Worm (Caenorhabditis elegans) whole organism, mixed stage, embryonic: Measurements from ENCODE around the gene smoc-1.

Source experiments
- bed-3 ChIP-seq: fragments of 200-800 bp; sonication (Bioruptor generic); optimal IDR thresholded peaks from 3 replicates; lab custom pipeline; 2018; ENCODE audit warnings: mild to moderate bottlenecking, missing genetic modification characterization, moderate library complexity, missing compliant biosample characterization
- ceh-83 ChIP-seq: fragments of 200-800 bp; sonication (Bioruptor generic); optimal IDR thresholded peaks from 2 replicates; lab custom pipeline; 2018; ENCODE audit warnings: mild to moderate bottlenecking, missing genetic modification characterization, missing compliant biosample characterization
- drap-1 ChIP-seq: fragments of 200-800 bp; sonication (Bioruptor generic); optimal IDR thresholded peaks from 3 replicates; lab custom pipeline; 2018; ENCODE audit warnings: mild to moderate bottlenecking, missing genetic modification characterization, missing compliant biosample characterization
- elt-1 ChIP-seq: sonication (generic microtip); optimal IDR thresholded peaks from 2 replicates; lab custom pipeline; 2017; ENCODE audit warnings: missing genetic modification characterization, mild to moderate bottlenecking, missing compliant biosample characterization, antibody characterized with exemption, moderate library complexity, borderline replicate concordance; ENCODE audit not compliant: insufficient read depth
- elt-3 ChIP-seq: fragments of 150-350 bp; optimal IDR thresholded peaks from 2 replicates; lab custom pipeline; 2014; ENCODE audit warnings: missing biosample characterization, missing genetic modification characterization
- lin-13 ChIP-seq: fragments of 150-350 bp; optimal IDR thresholded peaks from 2 replicates; lab custom pipeline; 2014; ENCODE audit warnings: missing biosample characterization, missing genetic modification characterization
- lsy-2 ChIP-seq: fragments of 150-350 bp; optimal IDR thresholded peaks from 2 replicates; lab custom pipeline; 2014; ENCODE audit warnings: missing biosample characterization, missing genetic modification characterization
- mep-1 ChIP-seq: fragments of 150-350 bp; optimal IDR thresholded peaks from 2 replicates; lab custom pipeline; 2017; ENCODE audit warnings: missing biosample characterization, missing genetic modification reagents, missing genetic modification characterization, inconsistent platforms
- nhr-12 ChIP-seq: fragments of 150-350 bp; optimal IDR thresholded peaks from 2 replicates; lab custom pipeline; 2014; ENCODE audit warnings: missing biosample characterization, missing genetic modification characterization
- nhr-237 ChIP-seq: fragments of 150-350 bp; optimal IDR thresholded peaks from 2 replicates; lab custom pipeline; 2014; ENCODE audit warnings: missing biosample characterization, missing genetic modification characterization
- nhr-76 ChIP-seq: sonication (generic microtip); optimal IDR thresholded peaks from 2 replicates; lab custom pipeline; 2017; ENCODE audit warnings: missing biosample characterization, missing genetic modification characterization
- sem-2 ChIP-seq: fragments of 200-800 bp; sonication (Bioruptor generic); optimal IDR thresholded peaks from 2 replicates; lab custom pipeline; 2018; ENCODE audit warnings: mild to moderate bottlenecking, missing genetic modification characterization, missing compliant biosample characterization
- unc-39 ChIP-seq: fragments of 150-350 bp; optimal IDR thresholded peaks from 2 replicates; lab custom pipeline; 2014; ENCODE audit warnings: missing biosample characterization, missing genetic modification characterization
- unc-62 ChIP-seq: fragments of 150-350 bp; optimal IDR thresholded peaks from 2 replicates; lab custom pipeline; 2014; ENCODE audit warnings: missing biosample characterization, missing genetic modification reagents, missing genetic modification characterization

ce11 chrV:11757358-11757757 is at the start of gene smoc-1:
- TF ChIP-seq lsy-2 (tag; lab: Kevin White, UChicago) = no peak
- no peak for TF ChIP-seq elt-1
- TF ChIP-seq lin-13 (tag; lab: Kevin White, UChicago) = no peak
- no peak for TF ChIP-seq mep-1 (tag; lab: Kevin White, UChicago)
- no peak for TF ChIP-seq unc-62 (GFP tag; lab: Kevin White, UChicago)
- TF ChIP-seq nhr-76 (tag; lab: Kevin White, UChicago) = no peak
- no peak for TF ChIP-seq nhr-12 (tag; lab: Kevin White, UChicago)
- TF ChIP-seq drap-1 (GFP tag; lab: Kevin White, UChicago) = no peak
- TF ChIP-seq nhr-237 (tag; lab: Kevin White, UChicago) = no peak
- no peak for TF ChIP-seq sem-2 (GFP tag; lab: Kevin White, UChicago)
- no peak for TF ChIP-seq unc-39 (tag; lab: Kevin White, UChicago)
- TF ChIP-seq bed-3 (GFP tag; lab: Kevin White, UChicago) = no peak
- no peak for TF ChIP-seq elt-3 (tag; lab: Kevin White, UChicago)
- TF ChIP-seq ceh-83 (GFP tag; lab: Kevin White, UChicago) = no peak
